Fruit fly (Drosophila melanogaster): ENCODE results near the gene Gbeta5.

Gbeta5 gene

DNA sequence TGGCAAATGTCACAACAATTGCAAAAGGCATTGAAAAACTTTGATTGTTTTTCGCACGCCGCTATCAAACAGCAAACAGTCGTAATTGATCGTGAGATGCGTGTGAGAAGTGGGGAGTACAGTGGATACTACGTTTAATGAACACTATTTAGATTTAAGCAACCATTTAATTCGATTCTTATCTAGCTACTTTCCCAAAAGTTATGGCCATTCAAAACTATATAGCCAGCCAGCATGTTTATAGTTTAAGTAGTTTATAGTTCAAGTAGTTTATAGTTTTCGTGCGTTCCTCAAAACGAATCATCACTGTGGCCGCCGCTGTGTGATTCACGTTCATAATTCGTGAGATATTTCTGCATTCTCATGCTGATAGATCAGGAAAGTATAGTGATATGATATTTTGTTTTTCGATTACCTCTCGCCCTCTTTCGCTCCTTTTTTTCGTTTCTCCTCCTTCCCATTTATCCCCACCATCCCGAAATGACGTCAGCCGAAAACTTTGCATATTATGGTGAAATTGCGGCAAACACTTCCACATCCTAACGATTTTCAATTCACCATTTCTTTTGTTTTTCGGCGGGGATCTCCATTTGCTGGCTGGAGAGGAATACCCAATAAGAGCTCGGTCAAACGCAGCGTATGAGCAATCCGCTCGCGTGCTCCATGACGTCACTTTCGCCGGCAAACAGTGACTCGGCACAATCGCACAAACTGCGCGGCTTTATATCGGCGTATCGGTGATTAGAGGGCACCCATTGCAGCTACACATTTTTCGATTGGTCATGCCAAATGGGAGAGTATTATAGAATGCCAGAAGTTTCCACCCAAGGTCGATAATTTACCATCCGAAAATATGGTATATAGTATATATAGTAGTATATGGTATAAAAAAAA is 38.4 kb downstream of the Gbeta5 start (continued):
- peak; percentile 91 for TF ChIP-seq CG12769 (tag; optimal IDR thresholded peaks at IDR 0.05)
- peak; percentile 80 for TF ChIP-seq Meics (GFP tag; optimal IDR thresholded peaks at IDR 0.05)
- TF ChIP-seq ac (GFP tag; optimal IDR thresholded peaks at IDR 0.05): no peak
- TF ChIP-seq nerfin-2 (GFP tag; IDR thresholded peaks at IDR 0.05; ENCODE audit: partially characterized antibody): no peak
- TF ChIP-seq CG17829 (tag; optimal IDR thresholded peaks at IDR 0.05): peak; percentile 29
- TF ChIP-seq inv (GFP tag; IDR thresholded peaks at IDR 0.05; ENCODE audit: partially characterized antibody): no peak
- peak; percentile 12 for TF ChIP-seq CG4820 (GFP tag; optimal IDR thresholded peaks at IDR 0.05)
- no peak for TF ChIP-seq jigr1 (GFP tag; IDR thresholded peaks at IDR 0.05)
- peak; percentile 10 for TF ChIP-seq Jarid2 (GFP tag; optimal IDR thresholded peaks at IDR 0.05)
- TF ChIP-seq Nf-YB (GFP tag; optimal IDR thresholded peaks at IDR 0.05): no peak
- peak; percentile 57; the same call in 1 of the 2 replicates for TF ChIP-seq klu (GFP tag; IDR thresholded peaks at IDR 0.05)
- peak; percentile 91 for TF ChIP-seq CG2120 (GFP tag; optimal IDR thresholded peaks at IDR 0.05)
- TF ChIP-seq insv (GFP tag; optimal IDR thresholded peaks at IDR 0.05): no peak
- TF ChIP-seq CG1529 (GFP tag; optimal IDR thresholded peaks at IDR 0.05): no peak
- 0 out of 2 replicates have a peak, but pooled peaks have one; percentile 46 for TF ChIP-seq CG17612 (GFP tag; IDR thresholded peaks at IDR 0.05)
- no peak for TF ChIP-seq CG10543 (GFP tag; optimal IDR thresholded peaks at IDR 0.05)
- TF ChIP-seq pho (GFP tag; optimal IDR thresholded peaks at IDR 0.05): peak; percentile 62
- TF ChIP-seq CG6175 (GFP tag; IDR thresholded peaks at IDR 0.05): peak; percentile 46; the same call in 1 of the 3 replicates
- peak; percentile 74 for TF ChIP-seq Dip3 (GFP tag; optimal IDR thresholded peaks at IDR 0.05)
- no peak for TF ChIP-seq CG4707 (GFP tag; optimal IDR thresholded peaks at IDR 0.05)
- TF ChIP-seq mam (GFP tag; optimal IDR thresholded peaks at IDR 0.05): peak; percentile 74
- TF ChIP-seq lola (GFP tag; optimal IDR thresholded peaks at IDR 0.05): no peak
- peak; percentile 18 for TF ChIP-seq luna (GFP tag; optimal IDR thresholded peaks at IDR 0.05)
- no peak for TF ChIP-seq peb (GFP tag; IDR thresholded peaks at IDR 0.05)
- no peak for TF ChIP-seq HmgD (GFP tag; optimal IDR thresholded peaks at IDR 0.05)
- TF ChIP-seq CG8944 (GFP tag; optimal IDR thresholded peaks at IDR 0.05): peak; percentile 36
- no peak for TF ChIP-seq CG7987 (GFP tag; optimal IDR thresholded peaks at IDR 0.05)
- TF ChIP-seq D (optimal IDR thresholded peaks at IDR 0.05): no peak
- TF ChIP-seq D (GFP tag; optimal IDR thresholded peaks at IDR 0.05): no peak
- no peak for TF ChIP-seq CG15601 (tag; optimal IDR thresholded peaks at IDR 0.05)
- TF ChIP-seq maf-S (GFP tag; optimal IDR thresholded peaks at IDR 0.05): peak; percentile 67
- no peak for TF ChIP-seq Hr78 (GFP tag; optimal IDR thresholded peaks at IDR 0.05)
- TF ChIP-seq HLH54F (GFP tag; optimal IDR thresholded peaks at IDR 0.05): peak; percentile 63
- peak; percentile 89 for TF ChIP-seq slbo (GFP tag; IDR thresholded peaks at IDR 0.05)
- TF ChIP-seq slou (GFP tag; optimal IDR thresholded peaks at IDR 0.05): no peak
- no peak for TF ChIP-seq h (optimal IDR thresholded peaks at IDR 0.05)
- peak; percentile 21; the same call in 1 of the 2 replicates for TF ChIP-seq HLH3B (GFP tag; IDR thresholded peaks at IDR 0.05)
- TF ChIP-seq bsh (GFP tag; optimal IDR thresholded peaks at IDR 0.05): peak in 1 of 2 experiments; percentile 18
- TF ChIP-seq chm (GFP tag; IDR thresholded peaks at IDR 0.05): no peak
- TF ChIP-seq Ssrp (tag; optimal IDR thresholded peaks at IDR 0.05): no peak
- peak; percentile 23 for TF ChIP-seq pb (GFP tag; optimal IDR thresholded peaks at IDR 0.05)
- TF ChIP-seq CG17361 (GFP tag; IDR thresholded peaks at IDR 0.05): 0 out of 3 replicates have a peak, but pooled peaks have one; percentile 16
- peak; percentile 17 for TF ChIP-seq Blimp-1 (GFP tag; optimal IDR thresholded peaks at IDR 0.05)
- peak; percentile 21 for TF ChIP-seq sd (tag; optimal IDR thresholded peaks at IDR 0.05)
- peak; percentile 72; the same call in 1 of the 2 replicates for TF ChIP-seq NFAT (GFP tag; IDR thresholded peaks at IDR 0.05)
- TF ChIP-seq Spps (tag; optimal IDR thresholded peaks at IDR 0.05): no peak
- TF ChIP-seq NK7.1 (GFP tag; optimal IDR thresholded peaks at IDR 0.05): peak; percentile 18
- peak; percentile 60 for TF ChIP-seq tgo (GFP tag; IDR thresholded peaks at IDR 0.05)
- no peak for TF ChIP-seq cad (GFP tag; optimal IDR thresholded peaks at IDR 0.05)

All from whole organism, embryonic.